Worm (Caenorhabditis elegans) whole organism, midembryonic: ENCODE data around the gene srw-124.

ENCODE experiments used
- T22C8.4 ChIP-seq: fragments of 200-800 bp; sonication (Bioruptor generic); IDR thresholded peaks from 2 replicates; pipeline ENCODE4 v1.3.6; 2022; ENCODE audit warnings: missing genetic modification characterization, missing compliant biosample characterization
- cog-1 ChIP-seq: sonication (generic microtip); optimal IDR thresholded peaks from 2 replicates; lab custom pipeline; 2016; ENCODE audit warnings: missing genetic modification characterization, missing compliant biosample characterization
- flt-1 ChIP-seq: fragments of 200-800 bp; sonication (Bioruptor generic); IDR thresholded peaks from 2 replicates; pipeline ENCODE4 v1.3.6; 2022; ENCODE audit warnings: missing genetic modification characterization, missing compliant biosample characterization
- klf-2 ChIP-seq: fragments of 200-800 bp; sonication (Bioruptor generic); conservative IDR thresholded peaks from 2 replicates; pipeline ENCODE4 v1.3.6; 2022; ENCODE audit warnings: missing genetic modification reagents, missing genetic modification characterization, missing compliant biosample characterization
- med-1 ChIP-seq: sonication (generic microtip); optimal IDR thresholded peaks from 2 replicates; lab custom pipeline; 2017; ENCODE audit warnings: missing genetic modification characterization, mild to moderate bottlenecking, missing compliant biosample characterization, antibody characterized with exemption, missing genetic modification reagents; ENCODE audit not compliant: insufficient read depth
- ref-1 ChIP-seq: fragments of 200-800 bp; sonication (Bioruptor generic); conservative IDR thresholded peaks from 2 replicates; pipeline ENCODE4 v1.3.6; 2022; ENCODE audit warnings: missing genetic modification reagents, missing genetic modification characterization, missing compliant biosample characterization
- tab-1 ChIP-seq: fragments of 200-800 bp; sonication (Bioruptor generic); IDR thresholded peaks from 2 replicates; pipeline ENCODE4 v1.3.6; 2022; ENCODE audit warnings: missing genetic modification characterization, missing compliant biosample characterization
- ztf-23 ChIP-seq: fragments of 200-800 bp; sonication (Bioruptor generic); IDR thresholded peaks from 2 replicates; pipeline ENCODE4 v1.3.6; 2022; ENCODE audit warnings: missing genetic modification reagents, missing genetic modification characterization, missing compliant biosample characterization
- ztf-29 ChIP-seq: fragments of 200-800 bp; sonication (Bioruptor generic); IDR thresholded peaks from 2 replicates; pipeline ENCODE4 v1.3.6; 2022; ENCODE audit warnings: missing genetic modification reagents, missing genetic modification characterization, missing compliant biosample characterization

The srw-124 gene

ce11 chrV:2976287-2976686 lies at the start of gene srw-124:
srw-124 (plus strand) TSS chrV:2976587.
- no peak for TF ChIP-seq tab-1 (GFP tag; lab: Robert Waterston, UW)

DNA sequence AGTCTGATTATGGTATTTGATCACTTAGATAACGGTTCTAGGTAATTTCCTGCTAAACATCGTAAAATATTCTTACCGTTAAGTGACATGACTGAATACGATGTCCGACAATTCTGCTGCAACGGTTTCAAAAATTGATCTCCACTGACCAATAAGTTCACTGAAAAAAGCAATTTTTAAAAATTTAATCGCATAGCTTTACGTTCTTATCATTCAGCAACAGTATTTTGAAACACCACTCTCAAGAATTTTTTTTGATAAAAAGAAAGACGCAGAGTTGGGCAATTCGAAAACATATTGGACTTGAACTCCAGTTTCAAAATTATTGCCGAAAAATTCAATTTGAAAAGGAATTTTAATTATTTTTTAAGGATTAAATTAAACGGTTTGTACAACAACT lies 48.8 kb upstream of the srw-124 start, which contains the start of gene C31B8.12:
TSS of gene C31B8.12 (minus strand) at position 101 of the 400 bp plus-strand sequence.
- TF ChIP-seq tab-1 (GFP tag; lab: Robert Waterston, UW) (no peak), cog-1 (tag; lab: Kevin White, UChicago) (no peak), ref-1 (GFP tag; lab: Robert Waterston, UW) (no peak), flt-1 (GFP tag; lab: Robert Waterston, UW) (no peak)

DNA sequence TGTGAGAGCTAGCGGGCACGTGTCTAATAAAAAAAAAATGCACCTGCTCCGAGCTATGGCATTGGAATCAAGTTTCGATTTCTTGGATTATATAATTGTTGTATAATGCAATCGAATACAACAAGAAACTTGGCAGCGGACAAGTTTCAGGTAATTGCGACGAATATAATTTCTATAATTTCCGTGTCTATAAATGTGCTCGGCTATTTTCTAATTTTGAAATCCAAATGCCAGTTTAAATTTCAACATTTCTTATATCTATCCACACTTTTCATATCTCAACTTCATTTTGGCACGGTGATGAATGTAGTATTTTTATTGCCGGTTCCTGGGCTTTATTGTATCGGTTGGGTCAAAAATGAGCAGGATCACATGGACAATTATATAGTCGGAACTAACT lies 46.6 kb upstream of the srw-124 start, which contains the start of gene C31B8.16:
TSS of gene C31B8.16 (plus strand) at position 301 of the 400 bp plus-strand sequence.
- no peak for TF ChIP-seq med-1 (GFP tag; lab: Kevin White, UChicago)
- TF ChIP-seq ztf-29 (GFP tag; lab: Robert Waterston, UW), result no peak
- no peak for TF ChIP-seq tab-1 (GFP tag; lab: Robert Waterston, UW)
- TF ChIP-seq klf-2 (GFP tag; lab: Robert Waterston, UW), result no peak
- no peak for TF ChIP-seq ztf-23 (GFP tag; lab: Robert Waterston, UW)
- TF ChIP-seq ref-1 (GFP tag; lab: Robert Waterston, UW), result no peak
- TF ChIP-seq flt-1 (GFP tag; lab: Robert Waterston, UW), result no peak
- TF ChIP-seq cog-1 (tag; lab: Kevin White, UChicago), result no peak
- TF ChIP-seq T22C8.4 (GFP tag; lab: Robert Waterston, UW), result no peak

DNA sequence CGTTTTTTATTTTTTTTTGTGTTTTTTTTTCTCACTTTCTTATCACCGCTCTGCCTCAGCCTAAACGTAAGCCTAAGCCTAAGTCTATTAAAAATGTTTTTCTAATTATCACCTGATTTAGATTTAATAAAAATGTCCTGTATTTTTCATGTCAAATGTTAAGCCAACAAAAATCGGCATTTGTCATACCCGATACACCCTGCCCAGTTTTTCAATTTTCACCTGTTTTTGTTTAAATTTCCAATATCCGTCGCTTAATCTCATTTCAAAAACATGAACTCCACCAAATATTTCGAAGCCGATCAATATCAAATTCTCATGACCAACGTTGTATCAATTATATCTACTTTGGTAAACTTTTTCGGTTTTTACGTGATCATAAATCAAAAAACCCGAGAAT lies 45.1 kb upstream of the srw-124 start, which contains the start of gene C31B8.1:
TSS of gene C31B8.1 (plus strand) at position 301 of the 400 bp plus-strand sequence.
- TF ChIP-seq T22C8.4 (GFP tag; lab: Robert Waterston, UW) (no peak), ztf-29 (GFP tag; lab: Robert Waterston, UW) (no peak), tab-1 (GFP tag; lab: Robert Waterston, UW) (no peak), med-1 (GFP tag; lab: Kevin White, UChicago) (no peak), ztf-23 (GFP tag; lab: Robert Waterston, UW) (no peak), ref-1 (GFP tag; lab: Robert Waterston, UW) (no peak), klf-2 (GFP tag; lab: Robert Waterston, UW) (no peak), flt-1 (GFP tag; lab: Robert Waterston, UW) (no peak), cog-1 (tag; lab: Kevin White, UChicago) (no peak)

- TF ChIP-seq ztf-23 (GFP tag; lab: Robert Waterston, UW), result no peak
These were observed 42.3 kb upstream of the srw-124 start, which contains the start of gene srh-247 for ce11 chrV:2934075-2934474. srh-247 (minus strand) TSS chrV:2934175.

ce11 chrV:2938497-2938896 lies 37.9 kb upstream of the srw-124 start, which contains the start of gene srw-141:
srw-141 (minus strand) TSS chrV:2938597.
- no peak for TF ChIP-seq med-1 (GFP tag; lab: Kevin White, UChicago)
- TF ChIP-seq cog-1 (tag; lab: Kevin White, UChicago), result no peak
- no peak for TF ChIP-seq ztf-23 (GFP tag; lab: Robert Waterston, UW)
- TF ChIP-seq ref-1 (GFP tag; lab: Robert Waterston, UW), result no peak
- TF ChIP-seq tab-1 (GFP tag; lab: Robert Waterston, UW), result no peak
- no peak for TF ChIP-seq T22C8.4 (GFP tag; lab: Robert Waterston, UW)
- no peak for TF ChIP-seq flt-1 (GFP tag; lab: Robert Waterston, UW)
- TF ChIP-seq klf-2 (GFP tag; lab: Robert Waterston, UW), result no peak
- no peak for TF ChIP-seq ztf-29 (GFP tag; lab: Robert Waterston, UW)

ce11 chrV:2941405-2941804 lies 35.0 kb upstream of the srw-124 start, which contains the start of gene srw-143:
srw-143 (minus strand) TSS chrV:2941505.
- no peak for TF ChIP-seq ztf-29 (GFP tag; lab: Robert Waterston, UW)
- TF ChIP-seq ztf-23 (GFP tag; lab: Robert Waterston, UW), result no peak
- TF ChIP-seq cog-1 (tag; lab: Kevin White, UChicago), result no peak
- no peak for TF ChIP-seq tab-1 (GFP tag; lab: Robert Waterston, UW)

DNA sequence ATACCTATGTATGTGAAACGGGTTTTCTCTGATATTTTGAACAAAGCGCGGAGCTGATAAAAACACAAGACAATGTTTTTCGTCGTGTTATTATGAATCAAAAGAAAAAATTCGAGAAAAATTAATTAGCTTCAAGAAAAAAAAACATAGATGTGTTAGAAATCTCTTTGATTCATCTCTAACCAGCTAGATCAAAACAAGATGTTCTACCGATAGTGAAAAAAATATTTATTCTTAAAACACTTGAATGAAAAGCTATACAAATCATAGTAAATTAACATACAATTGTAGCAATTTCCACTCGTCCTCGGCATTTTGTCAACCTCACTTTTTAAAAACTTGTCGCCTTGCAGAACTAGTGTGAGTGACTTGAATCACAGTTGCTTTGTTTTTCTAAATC lies 34.1 kb upstream of the srw-124 start:
- TF ChIP-seq ztf-23 (GFP tag; lab: Robert Waterston, UW) (no peak), T22C8.4 (GFP tag; lab: Robert Waterston, UW) (no peak)

- TF ChIP-seq med-1 (GFP tag; lab: Kevin White, UChicago) (no peak), flt-1 (GFP tag; lab: Robert Waterston, UW) (no peak), klf-2 (GFP tag; lab: Robert Waterston, UW) (no peak), ztf-23 (GFP tag; lab: Robert Waterston, UW) (no peak), tab-1 (GFP tag; lab: Robert Waterston, UW) (no peak), ref-1 (GFP tag; lab: Robert Waterston, UW) (no peak), ztf-29 (GFP tag; lab: Robert Waterston, UW) (no peak), cog-1 (tag; lab: Kevin White, UChicago) (no peak), T22C8.4 (GFP tag; lab: Robert Waterston, UW) (no peak)
These were observed 32.5 kb upstream of the srw-124 start, which contains the start of gene srw-137 for ce11 chrV:2943859-2944258. srw-137 (minus strand) TSS chrV:2943959.

DNA sequence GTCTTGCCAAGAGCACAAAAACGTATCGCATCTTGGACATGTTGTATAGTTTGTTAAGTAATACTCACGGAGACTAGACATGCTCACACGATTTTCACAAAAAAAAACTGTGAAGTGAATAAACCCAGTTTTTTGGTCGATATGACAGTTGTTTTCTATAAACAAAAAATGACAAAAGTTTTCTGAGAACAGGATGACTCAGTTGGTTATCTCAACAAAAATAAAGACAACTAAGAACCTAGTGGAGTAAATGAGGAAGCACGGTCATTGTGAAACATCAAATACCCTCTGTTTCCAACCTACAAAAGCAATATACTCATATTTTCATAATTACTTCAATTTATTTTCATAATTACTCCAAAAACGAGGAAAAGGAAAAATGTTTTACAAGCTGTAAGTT lies 30.8 kb upstream of the srw-124 start, which contains the start of gene srh-87:
TSS of gene srh-87 (minus strand) at position 101 of the 400 bp plus-strand sequence.
- TF ChIP-seq med-1 (GFP tag; lab: Kevin White, UChicago), result no peak
- TF ChIP-seq ref-1 (GFP tag; lab: Robert Waterston, UW), result no peak
- no peak for TF ChIP-seq ztf-23 (GFP tag; lab: Robert Waterston, UW)
- TF ChIP-seq cog-1 (tag; lab: Kevin White, UChicago), result no peak
- TF ChIP-seq klf-2 (GFP tag; lab: Robert Waterston, UW), result no peak
- no peak for TF ChIP-seq T22C8.4 (GFP tag; lab: Robert Waterston, UW)
- no peak for TF ChIP-seq flt-1 (GFP tag; lab: Robert Waterston, UW)
- no peak for TF ChIP-seq tab-1 (GFP tag; lab: Robert Waterston, UW)
- TF ChIP-seq ztf-29 (GFP tag; lab: Robert Waterston, UW), result no peak
